Worm (Caenorhabditis elegans) whole organism, mixed stage, embryonic: Measurements from ENCODE around the gene grd-9.

Experiments
- blmp-1 ChIP-seq: fragments of 150-350 bp; optimal IDR thresholded peaks from 2 replicates; lab custom pipeline; 2014; ENCODE audit warnings: missing biosample characterization, missing genetic modification characterization
- ceh-39 ChIP-seq: fragments of 150-350 bp; optimal IDR thresholded peaks from 2 replicates; lab custom pipeline; 2014; ENCODE audit warnings: missing biosample characterization, missing genetic modification characterization
- ceh-43 ChIP-seq: fragments of 200-800 bp; sonication (Bioruptor generic); optimal IDR thresholded peaks from 2 replicates; lab custom pipeline; 2018; ENCODE audit warnings: mild to moderate bottlenecking, missing genetic modification characterization, moderate library complexity, missing compliant biosample characterization
- ceh-83 ChIP-seq: fragments of 200-800 bp; sonication (Bioruptor generic); optimal IDR thresholded peaks from 2 replicates; lab custom pipeline; 2018; ENCODE audit warnings: mild to moderate bottlenecking, missing genetic modification characterization, missing compliant biosample characterization
- cnd-1 ChIP-seq: fragments of 200-800 bp; sonication (Bioruptor generic); optimal IDR thresholded peaks from 2 replicates; lab custom pipeline; 2018; ENCODE audit warnings: mild to moderate bottlenecking, missing genetic modification characterization, missing compliant biosample characterization
- elt-3 ChIP-seq: fragments of 150-350 bp; optimal IDR thresholded peaks from 2 replicates; lab custom pipeline; 2014; ENCODE audit warnings: missing biosample characterization, missing genetic modification characterization
- ham-2 ChIP-seq: fragments of 200-800 bp; sonication (Bioruptor generic); optimal IDR thresholded peaks from 2 replicates; lab custom pipeline; 2018; ENCODE audit warnings: mild to moderate bottlenecking, missing genetic modification characterization, missing compliant biosample characterization
- lin-13 ChIP-seq: fragments of 150-350 bp; optimal IDR thresholded peaks from 2 replicates; lab custom pipeline; 2014; ENCODE audit warnings: missing biosample characterization, missing genetic modification characterization
- lin-32 ChIP-seq: fragments of 200-800 bp; sonication (Bioruptor generic); optimal IDR thresholded peaks from 2 replicates; lab custom pipeline; 2018; ENCODE audit warnings: mild to moderate bottlenecking, missing genetic modification characterization, missing compliant biosample characterization
- mep-1 ChIP-seq: fragments of 150-350 bp; optimal IDR thresholded peaks from 2 replicates; lab custom pipeline; 2017; ENCODE audit warnings: missing biosample characterization, missing genetic modification reagents, missing genetic modification characterization, inconsistent platforms
- nhr-12 ChIP-seq: fragments of 150-350 bp; optimal IDR thresholded peaks from 2 replicates; lab custom pipeline; 2014; ENCODE audit warnings: missing biosample characterization, missing genetic modification characterization
- snpc-4 ChIP-seq: fragments of 150-350 bp; optimal IDR thresholded peaks from 2 replicates; lab custom pipeline; 2014; ENCODE audit warnings: missing biosample characterization, missing genetic modification characterization
- sptf-1 ChIP-seq: sonication (generic microtip); optimal IDR thresholded peaks from 2 replicates; lab custom pipeline; 2017; ENCODE audit warnings: mild to moderate bottlenecking, missing genetic modification characterization, moderate library complexity, missing compliant biosample characterization
- tbx-8 ChIP-seq: fragments of 200-800 bp; sonication (Bioruptor generic); optimal IDR thresholded peaks from 2 replicates; lab custom pipeline; 2018; ENCODE audit warnings: mild to moderate bottlenecking, missing genetic modification characterization, moderate library complexity, missing compliant biosample characterization
- unc-120 ChIP-seq: sonication (generic microtip); optimal IDR thresholded peaks from 2 replicates; lab custom pipeline; 2017; ENCODE audit warnings: missing genetic modification characterization, missing compliant biosample characterization; ENCODE audit not compliant: poor library complexity, severe bottlenecking
- unc-62 ChIP-seq: fragments of 150-350 bp; optimal IDR thresholded peaks from 2 replicates; lab custom pipeline; 2014; ENCODE audit warnings: missing biosample characterization, missing genetic modification reagents, missing genetic modification characterization

grd-9 gene

ce11 chrV:5943167-5943566 is 48.0 kb downstream of the grd-9 start, which contains the start of gene pst-1:
Gene pst-1, plus strand, starts transcription at chrV:5943467.
- TF ChIP-seq blmp-1 (tag; lab: Kevin White, UChicago): no peak
- TF ChIP-seq ceh-83 (GFP tag; lab: Kevin White, UChicago): no peak
- no peak for TF ChIP-seq sptf-1 (tag; lab: Kevin White, UChicago)
- no peak for TF ChIP-seq lin-32
- no peak for TF ChIP-seq elt-3 (tag; lab: Kevin White, UChicago)
- TF ChIP-seq snpc-4 (tag; lab: Kevin White, UChicago): no peak
- TF ChIP-seq nhr-12 (tag; lab: Kevin White, UChicago): no peak
- no peak for TF ChIP-seq unc-120 (tag; lab: Kevin White, UChicago)
- TF ChIP-seq cnd-1 (tag; lab: Kevin White, UChicago): no peak
- TF ChIP-seq ham-2: no peak
- no peak for TF ChIP-seq mep-1
- TF ChIP-seq unc-62 (GFP tag; lab: Kevin White, UChicago): no peak
- TF ChIP-seq ceh-39 (tag; lab: Kevin White, UChicago): no peak
- no peak for TF ChIP-seq tbx-8 (GFP tag; lab: Kevin White, UChicago)
- no peak for TF ChIP-seq lin-13 (tag; lab: Kevin White, UChicago)
- no peak for TF ChIP-seq ceh-43 (GFP tag; lab: Kevin White, UChicago)
